Worm (Caenorhabditis elegans): Measurements from ENCODE around the gene K08D8.3.

DNA sequence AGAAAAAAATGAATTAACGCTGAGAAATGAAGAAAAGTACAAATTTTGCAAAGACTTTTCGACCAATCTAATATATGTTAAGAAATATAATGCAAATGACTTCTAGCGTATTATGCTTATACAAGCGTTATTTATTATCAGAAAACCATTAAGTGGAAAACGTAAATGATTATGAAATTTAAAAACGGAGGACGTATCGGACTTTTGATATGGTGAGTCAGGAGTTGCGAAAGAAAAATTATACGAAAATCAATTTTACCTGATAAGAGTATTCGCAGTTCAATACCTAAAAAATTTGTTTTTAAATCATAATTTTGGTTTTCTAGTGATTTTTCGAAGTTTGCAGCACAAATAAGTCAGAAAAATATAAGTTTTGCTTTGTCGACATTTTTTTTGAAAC is 29.9 kb downstream of the K08D8.3 start:
- TF ChIP-seq ama-1 (optimal IDR thresholded peaks at IDR 0.05) (no peak), mdl-1 (tag; optimal IDR thresholded peaks at IDR 0.05) (no peak), snpc-4 (tag; optimal IDR thresholded peaks at IDR 0.05) (no peak), sem-4 (tag; optimal IDR thresholded peaks at IDR 0.05) (no peak), elt-3 (tag; optimal IDR thresholded peaks at IDR 0.05) (no peak), blmp-1 (tag; optimal IDR thresholded peaks at IDR 0.05; ENCODE audit: insufficient read depth) (no peak), ceh-16 (tag; optimal IDR thresholded peaks at IDR 0.05) (no peak), elt-1 (tag; optimal IDR thresholded peaks at IDR 0.05) (no peak), skn-1 (tag; optimal IDR thresholded peaks at IDR 0.05) (no peak), C34F6.9 (tag; optimal IDR thresholded peaks at IDR 0.05) (no peak), nhr-77 (tag; optimal IDR thresholded peaks at IDR 0.05) (no peak), egl-27 (tag; optimal IDR thresholded peaks at IDR 0.05) (no peak), ZK546.5 (tag; optimal IDR thresholded peaks at IDR 0.05) (no peak), dmd-4 (tag; optimal IDR thresholded peaks at IDR 0.05) (no peak)

Data from whole organism, L2 larva.